Worm (Caenorhabditis elegans) whole organism, late embryonic: Measurements from ENCODE around the gene C06E2.1.

Source experiments
- C08G9.2 ChIP-seq: sonication (generic microtip); optimal IDR thresholded peaks from 2 replicates; lab custom pipeline; 2016; ENCODE audit warnings: mild to moderate bottlenecking, missing genetic modification characterization, moderate library complexity, missing compliant biosample characterization
- F13H6.1 ChIP-seq: sonication (generic microtip); optimal IDR thresholded peaks from 2 replicates; lab custom pipeline; 2016; ENCODE audit warnings: missing genetic modification characterization, missing compliant biosample characterization
- dve-1 ChIP-seq: sonication (generic microtip); optimal IDR thresholded peaks from 2 replicates; lab custom pipeline; 2017; ENCODE audit warnings: antibody characterized with exemption, mild to moderate bottlenecking, missing genetic modification characterization, missing compliant biosample characterization
- elt-2 ChIP-seq: sonication (generic microtip); optimal IDR thresholded peaks from 2 replicates; lab custom pipeline; 2016; ENCODE audit warnings: missing genetic modification reagents, missing genetic modification characterization, missing compliant biosample characterization
- eyg-1 ChIP-seq: sonication (generic microtip); optimal IDR thresholded peaks from 2 replicates; lab custom pipeline; 2016; ENCODE audit warnings: missing genotype, missing genetic modification characterization, missing compliant biosample characterization
- zip-5 ChIP-seq: sonication (generic microtip); optimal IDR thresholded peaks from 2 replicates; lab custom pipeline; 2016; ENCODE audit warnings: missing genetic modification characterization, missing compliant biosample characterization

ce11 chrX:8854409-8854808 lies 20.2 kb downstream of the C06E2.1 start:
- TF ChIP-seq F13H6.1 (tag; lab: Kevin White, UChicago) = no peak
- no peak for TF ChIP-seq dve-1
- no peak for TF ChIP-seq eyg-1 (tag; lab: Kevin White, UChicago)
- no peak for TF ChIP-seq zip-5
- no peak for TF ChIP-seq elt-2 (tag; lab: Kevin White, UChicago)
- no peak for TF ChIP-seq C08G9.2 (tag; lab: Kevin White, UChicago)
